Worm (Caenorhabditis elegans) whole organism, mixed stage, embryonic: ENCODE measurements around the gene str-45.
"Not testable (repeated sequence)": the region's sequence is repeated elsewhere in the genome, so short reads cannot be mapped to it uniquely, and the experiment has no call there.

Experiments used
- bed-3 ChIP-seq: fragments of 200-800 bp; sonication (Bioruptor generic); optimal IDR thresholded peaks from 3 replicates; lab custom pipeline; 2018; ENCODE audit warnings: mild to moderate bottlenecking, missing genetic modification characterization, moderate library complexity, missing compliant biosample characterization
- snpc-4 ChIP-seq: fragments of 150-350 bp; optimal IDR thresholded peaks from 2 replicates; lab custom pipeline; 2014; ENCODE audit warnings: missing biosample characterization, missing genetic modification characterization
- unc-62 ChIP-seq: fragments of 150-350 bp; optimal IDR thresholded peaks from 2 replicates; lab custom pipeline; 2014; ENCODE audit warnings: missing biosample characterization, missing genetic modification reagents, missing genetic modification characterization

str-45 gene

ce11 chrV:15207681-15208080 is 48.9 kb downstream of the str-45 start, which contains the start of gene C41G6.12:
C41G6.12 (minus strand) TSS chrV:15207781.
- TF ChIP-seq snpc-4 (tag; lab: Kevin White, UChicago); unc-62 (GFP tag; lab: Kevin White, UChicago); bed-3 (GFP tag; lab: Kevin White, UChicago): not testable (repeated sequence)
